Fruit fly (Drosophila melanogaster): ENCODE data around the gene fws.

The fws gene

dm6 chr2L:17429788-17430587 lies 50.8 kb downstream of the fws start (continued):
- TF ChIP-seq fu2 (GFP tag; optimal IDR thresholded peaks at IDR 0.05) (peak; percentile 38), sima (GFP tag; optimal IDR thresholded peaks at IDR 0.05) (no peak), D19A (tag; optimal IDR thresholded peaks at IDR 0.05) (peak; percentile 81), Gug (GFP tag; IDR thresholded peaks at IDR 0.05) (peak; percentile 66; the same call in 3 of the 4 replicates), CG11696 (GFP tag; IDR thresholded peaks at IDR 0.05) (peak; percentile 74), CG10267 (tag; optimal IDR thresholded peaks at IDR 0.05) (peak; percentile 94), CG30020 (tag; optimal IDR thresholded peaks at IDR 0.05) (peak; percentile 88), Hsf (GFP tag; optimal IDR thresholded peaks at IDR 0.05) (peak; percentile 85), fd64A (GFP tag; optimal IDR thresholded peaks at IDR 0.05) (peak; percentile 63), HmgZ (tag; optimal IDR thresholded peaks at IDR 0.05) (peak; percentile 88), nau (GFP tag; optimal IDR thresholded peaks at IDR 0.05) (peak; percentile 94), CG8478 (optimal IDR thresholded peaks at IDR 0.05) (no peak), CG31388 (GFP tag; optimal IDR thresholded peaks at IDR 0.05) (peak; percentile 3), CG30403 (GFP tag; optimal IDR thresholded peaks at IDR 0.05) (peak; percentile 93), odd (GFP tag; optimal IDR thresholded peaks at IDR 0.05) (peak; percentile 91), Spps (tag; optimal IDR thresholded peaks at IDR 0.05) (peak; percentile 94), schlank (tag; optimal IDR thresholded peaks at IDR 0.05) (no peak), Rx (GFP tag; IDR thresholded peaks at IDR 0.05) (peak; percentile 72), CG17359 (tag; optimal IDR thresholded peaks at IDR 0.05) (peak; percentile 98), grau (tag; optimal IDR thresholded peaks at IDR 0.05) (peak; percentile 96), org-1 (GFP tag; optimal IDR thresholded peaks at IDR 0.05) (peak; percentile 96), CG1529 (GFP tag; optimal IDR thresholded peaks at IDR 0.05) (peak; percentile 91), crc (GFP tag; optimal IDR thresholded peaks at IDR 0.05) (peak; percentile 9), Fer2 (tag; optimal IDR thresholded peaks at IDR 0.05) (peak; percentile 88), CG9215 (GFP tag; IDR thresholded peaks at IDR 0.05) (peak; percentile 84), CG10979 (tag; optimal IDR thresholded peaks at IDR 0.05) (peak; percentile 98), CG17829 (tag; optimal IDR thresholded peaks at IDR 0.05) (peak; percentile 98), ewg (GFP tag; optimal IDR thresholded peaks at IDR 0.05) (peak; percentile 84), jumu (GFP tag; optimal IDR thresholded peaks at IDR 0.05) (peak; percentile 45), CG1832 (GFP tag; optimal IDR thresholded peaks at IDR 0.05) (no peak), cas (GFP tag; IDR thresholded peaks at IDR 0.05) (peak; percentile 57; the same call in 1 of the 2 replicates), chinmo (GFP tag; IDR thresholded peaks at IDR 0.05; ENCODE audit: partially characterized antibody) (peak; percentile 89), caup (GFP tag; optimal IDR thresholded peaks at IDR 0.05; ENCODE audit: severe bottlenecking) (peak; percentile 80), Hmx (GFP tag; optimal IDR thresholded peaks at IDR 0.05) (peak; percentile 48), CG10274 (GFP tag; optimal IDR thresholded peaks at IDR 0.05) (peak; percentile 83), da (GFP tag; optimal IDR thresholded peaks at IDR 0.05) (no peak), CG7839 (tag; optimal IDR thresholded peaks at IDR 0.05) (peak; percentile 94), emc (GFP tag; optimal IDR thresholded peaks at IDR 0.05) (no peak), btn (GFP tag; optimal IDR thresholded peaks at IDR 0.05) (no peak), row (GFP tag; IDR thresholded peaks at IDR 0.05) (peak; percentile 94), CG8924 (tag; optimal IDR thresholded peaks at IDR 0.05) (peak; percentile 98), CG3407 (GFP tag; optimal IDR thresholded peaks at IDR 0.05) (peak; percentile 92), CG10462 (GFP tag; optimal IDR thresholded peaks at IDR 0.05) (peak; percentile 29), CG17568 (GFP tag; optimal IDR thresholded peaks at IDR 0.05) (peak; percentile 85), CG13894 (tag; optimal IDR thresholded peaks at IDR 0.05) (peak; percentile 72), CG10366 (GFP tag; IDR thresholded peaks at IDR 0.05) (peak; percentile 68), hth (optimal IDR thresholded peaks at IDR 0.05) (no peak), unpg (GFP tag; optimal IDR thresholded peaks at IDR 0.05) (peak; percentile 98), crp (GFP tag; optimal IDR thresholded peaks at IDR 0.05) (peak in 1 of 2 experiments; percentile 44)

Data from whole organism, embryonic.